Worm (Caenorhabditis elegans) whole organism, L1 larva: Measurements from ENCODE around the gene C44B7.7.

ENCODE experiments used
- Y116A8C.19 ChIP-seq: sonication (generic microtip); optimal IDR thresholded peaks from 2 replicates; lab custom pipeline; 2016; ENCODE audit warnings: missing compliant biosample characterization, missing genetic modification characterization, borderline replicate concordance
- aly-2 ChIP-seq: fragments of 150-350 bp; optimal IDR thresholded peaks from 2 replicates; lab custom pipeline; 2014; ENCODE audit warnings: missing biosample characterization, missing genetic modification characterization
- blmp-1 ChIP-seq: fragments of 150-350 bp; optimal IDR thresholded peaks from 2 replicates; lab custom pipeline; 2014; ENCODE audit warnings: missing biosample characterization, missing genetic modification characterization
- ceh-63 ChIP-seq: fragments of 200-800 bp; sonication (Bioruptor generic); optimal IDR thresholded peaks from 2 replicates; lab custom pipeline; 2018; ENCODE audit warnings: mild to moderate bottlenecking, missing genetic modification characterization, missing compliant biosample characterization
- ceh-8 ChIP-seq: fragments of 200-800 bp; sonication (Bioruptor generic); optimal IDR thresholded peaks from 2 replicates; lab custom pipeline; 2018; ENCODE audit warnings: mild to moderate bottlenecking, missing genetic modification characterization, moderate library complexity, missing compliant biosample characterization
- ceh-82 ChIP-seq, 3 experiments: fragments of 150-350 bp in 1 of 3; sonication (generic microtip) in 2 of 3; optimal IDR thresholded peaks; 2 replicates each; lab custom pipeline; 2014 to 2017; ENCODE audit warnings: missing biosample characterization in 3 of 3, missing genetic modification characterization in 3 of 3
- ceh-90 ChIP-seq: sonication (generic microtip); optimal IDR thresholded peaks from 2 replicates; lab custom pipeline; 2016; ENCODE audit warnings: missing genetic modification characterization, missing compliant biosample characterization
- dpl-1 ChIP-seq, 3 experiments: fragments of 150-350 bp in 2 of 3; sonication (generic microtip) in 1 of 3; optimal IDR thresholded peaks; 2 replicates each; lab custom pipeline; 2014 to 2017; ENCODE audit warnings: missing biosample characterization in 3 of 3, missing genetic modification characterization in 3 of 3, missing genetic modification reagents in 3 of 3
- efl-1 ChIP-seq, 4 experiments: fragments of 150-350 bp; optimal IDR thresholded peaks in 3 of 4; peaks in 1 of 4; 1 replicate in 1 of 4; 2 replicates in 3 of 4; lab custom pipeline; 2014; ENCODE audit warnings: missing biosample characterization in 2 of 4, missing genetic modification characterization in 2 of 4, missing genetic modification reagents in 2 of 4
- egl-13 ChIP-seq: sonication (generic microtip); optimal IDR thresholded peaks from 2 replicates; lab custom pipeline; 2016; ENCODE audit warnings: missing genotype, missing genetic modification reagents, missing genetic modification characterization, missing compliant biosample characterization
- egl-27 ChIP-seq, 2 experiments: fragments of 150-350 bp in 1 of 2; sonication (generic microtip); optimal IDR thresholded peaks; 3 replicates each; lab custom pipeline; 2017 to 2018; ENCODE audit warnings: missing biosample characterization in 2 of 2, missing genetic modification characterization in 2 of 2, missing genetic modification reagents in 2 of 2
- fkh-10 ChIP-seq: sonication (generic microtip); optimal IDR thresholded peaks from 2 replicates; lab custom pipeline; 2017; ENCODE audit warnings: missing biosample characterization, missing genetic modification reagents, missing genetic modification characterization
- fkh-8 ChIP-seq: sonication (generic microtip); optimal IDR thresholded peaks from 2 replicates; lab custom pipeline; 2016; ENCODE audit warnings: mild to moderate bottlenecking, missing genetic modification characterization, missing compliant biosample characterization
- fos-1 ChIP-seq: fragments of 150-350 bp; optimal IDR thresholded peaks from 2 replicates; lab custom pipeline; 2014; ENCODE audit warnings: missing biosample characterization, missing genetic modification characterization
- grh-1 ChIP-seq: fragments of 200-800 bp; sonication (Bioruptor generic); IDR thresholded peaks from 2 replicates; pipeline ENCODE4 v1.3.6; 2022; ENCODE audit warnings: missing genetic modification reagents, missing genetic modification characterization, missing compliant biosample characterization
- irx-1 ChIP-seq: sonication (generic microtip); optimal IDR thresholded peaks from 2 replicates; lab custom pipeline; 2016; ENCODE audit warnings: missing genetic modification characterization, missing compliant biosample characterization
- isw-1 ChIP-seq: fragments of 200-800 bp; sonication (Bioruptor generic); IDR thresholded peaks from 2 replicates; pipeline ENCODE4 v1.3.6; 2022; ENCODE audit warnings: missing genetic modification characterization, missing compliant biosample characterization
- lin-14 ChIP-seq: fragments of 200-800 bp; sonication (Bioruptor generic); optimal IDR thresholded peaks from 2 replicates; lab custom pipeline; 2018; ENCODE audit warnings: mild to moderate bottlenecking, missing genetic modification characterization, moderate library complexity, missing compliant biosample characterization
- lin-35 ChIP-seq, 2 experiments: fragments of 150-350 bp; optimal IDR thresholded peaks; 2 replicates each; lab custom pipeline; 2014; ENCODE audit warnings: missing biosample characterization in 2 of 2, missing genetic modification characterization in 2 of 2, missing genetic modification reagents in 2 of 2
- lin-39 ChIP-seq: fragments of 150-350 bp; optimal IDR thresholded peaks from 2 replicates; lab custom pipeline; 2014; ENCODE audit warnings: missing biosample characterization, missing genetic modification reagents, missing genetic modification characterization
- lir-3 ChIP-seq: sonication (generic microtip); optimal IDR thresholded peaks from 2 replicates; lab custom pipeline; 2016; ENCODE audit warnings: mild to moderate bottlenecking, missing genetic modification characterization, moderate library complexity, missing compliant biosample characterization; ENCODE audit not compliant: poor library complexity
- lsy-2 ChIP-seq, 2 experiments: fragments of 150-350 bp; optimal IDR thresholded peaks; 2 replicates each; lab custom pipeline; 2014; ENCODE audit warnings: missing biosample characterization in 2 of 2, missing genetic modification characterization in 2 of 2
- mab-9 ChIP-seq: fragments of 200-800 bp; sonication (Bioruptor generic); IDR thresholded peaks from 2 replicates; pipeline ENCODE4 v1.3.6; 2022; ENCODE audit warnings: missing genetic modification reagents, missing genetic modification characterization, missing compliant biosample characterization
- mep-1 ChIP-seq: fragments of 150-350 bp; optimal IDR thresholded peaks from 2 replicates; lab custom pipeline; 2014; ENCODE audit warnings: missing biosample characterization, missing genetic modification characterization
- nhr-12 ChIP-seq: sonication (generic microtip); optimal IDR thresholded peaks from 2 replicates; lab custom pipeline; 2017; ENCODE audit warnings: missing biosample characterization, missing genetic modification characterization
- nhr-19 ChIP-seq: fragments of 200-800 bp; sonication (Bioruptor generic); conservative IDR thresholded peaks from 2 replicates; pipeline ENCODE4 v1.3.6; 2022; ENCODE audit warnings: missing genetic modification characterization, missing compliant biosample characterization
- nhr-20 ChIP-seq: sonication (generic microtip); optimal IDR thresholded peaks from 2 replicates; lab custom pipeline; 2016; ENCODE audit warnings: mild to moderate bottlenecking, missing genetic modification characterization, missing compliant biosample characterization
- nhr-237 ChIP-seq: fragments of 150-350 bp; optimal IDR thresholded peaks from 2 replicates; lab custom pipeline; 2014; ENCODE audit warnings: missing biosample characterization, missing genetic modification characterization
- nhr-28 ChIP-seq: fragments of 150-350 bp; optimal IDR thresholded peaks from 2 replicates; lab custom pipeline; 2014; ENCODE audit warnings: missing biosample characterization, missing genetic modification characterization
- nhr-47 ChIP-seq: sonication (generic microtip); optimal IDR thresholded peaks from 2 replicates; lab custom pipeline; 2016; ENCODE audit warnings: mild to moderate bottlenecking, missing genetic modification characterization, moderate library complexity, missing compliant biosample characterization
- nhr-71 ChIP-seq: sonication (generic microtip); optimal IDR thresholded peaks from 2 replicates; lab custom pipeline; 2016; ENCODE audit warnings: mild to moderate bottlenecking, missing genetic modification characterization, moderate library complexity, missing compliant biosample characterization
- nhr-76 ChIP-seq: sonication (generic microtip); optimal IDR thresholded peaks from 2 replicates; lab custom pipeline; 2017; ENCODE audit warnings: missing biosample characterization, missing genetic modification characterization
- nhr-84 ChIP-seq: sonication (generic microtip); optimal IDR thresholded peaks from 2 replicates; lab custom pipeline; 2017; ENCODE audit warnings: missing biosample characterization, missing genetic modification characterization
- pag-3 ChIP-seq: sonication (generic microtip); optimal IDR thresholded peaks from 2 replicates; lab custom pipeline; 2017; ENCODE audit warnings: missing genetic modification characterization, mild to moderate bottlenecking, missing compliant biosample characterization, antibody characterized with exemption, borderline replicate concordance; ENCODE audit not compliant: insufficient read depth
- pax-3 ChIP-seq: fragments of 200-800 bp; sonication (Bioruptor generic); optimal IDR thresholded peaks from 2 replicates; lab custom pipeline; 2018; ENCODE audit warnings: mild to moderate bottlenecking, missing genetic modification characterization, moderate library complexity, missing compliant biosample characterization
- rnt-1 ChIP-seq: sonication (generic microtip); optimal IDR thresholded peaks from 2 replicates; lab custom pipeline; 2016; ENCODE audit warnings: mild to moderate bottlenecking, missing genetic modification characterization, moderate library complexity, missing compliant biosample characterization
- skn-1 ChIP-seq: fragments of 150-350 bp; optimal IDR thresholded peaks from 2 replicates; lab custom pipeline; 2014; ENCODE audit warnings: missing biosample characterization, missing genetic modification characterization
- snpc-4 ChIP-seq: fragments of 150-350 bp; optimal IDR thresholded peaks from 2 replicates; lab custom pipeline; 2014; ENCODE audit warnings: missing biosample characterization, missing genetic modification characterization
- snu-23 ChIP-seq: sonication (generic microtip); optimal IDR thresholded peaks from 2 replicates; lab custom pipeline; 2016; ENCODE audit warnings: missing genetic modification characterization, missing compliant biosample characterization
- sox-4 ChIP-seq: sonication (generic microtip); optimal IDR thresholded peaks from 2 replicates; lab custom pipeline; 2016; ENCODE audit warnings: missing genetic modification characterization, missing compliant biosample characterization
- sptf-1 ChIP-seq: fragments of 150-350 bp; optimal IDR thresholded peaks from 2 replicates; lab custom pipeline; 2014; ENCODE audit warnings: missing biosample characterization, missing genetic modification characterization
- swsn-7 ChIP-seq: sonication (generic microtip); optimal IDR thresholded peaks from 2 replicates; lab custom pipeline; 2016; ENCODE audit warnings: missing genetic modification characterization, missing compliant biosample characterization
- tbx-2 ChIP-seq: sonication (generic microtip); optimal IDR thresholded peaks from 2 replicates; lab custom pipeline; 2016; ENCODE audit warnings: missing genetic modification characterization, missing compliant biosample characterization
- unc-130 ChIP-seq: fragments of 150-350 bp; optimal IDR thresholded peaks from 2 replicates; lab custom pipeline; 2017; ENCODE audit warnings: missing biosample characterization, missing genetic modification characterization, inconsistent platforms
- unc-62 ChIP-seq: fragments of 150-350 bp; optimal IDR thresholded peaks from 2 replicates; lab custom pipeline; 2014; ENCODE audit warnings: missing biosample characterization, missing genetic modification reagents, missing genetic modification characterization
- unc-86 ChIP-seq: sonication (generic microtip); optimal IDR thresholded peaks from 2 replicates; lab custom pipeline; 2016; ENCODE audit warnings: missing genetic modification characterization, missing compliant biosample characterization
- vab-15 ChIP-seq: sonication (generic microtip); optimal IDR thresholded peaks from 2 replicates; lab custom pipeline; 2017; ENCODE audit warnings: missing genotype, mild to moderate bottlenecking, missing genetic modification characterization, missing compliant biosample characterization
- zag-1 ChIP-seq: fragments of 150-350 bp; optimal IDR thresholded peaks from 2 replicates; lab custom pipeline; 2014; ENCODE audit warnings: missing biosample characterization, missing genetic modification characterization
- zip-4 ChIP-seq: fragments of 200-800 bp; sonication (Bioruptor generic); optimal IDR thresholded peaks from 2 replicates; lab custom pipeline; 2018; ENCODE audit warnings: mild to moderate bottlenecking, missing genetic modification characterization, moderate library complexity, missing compliant biosample characterization
- ztf-4 ChIP-seq: fragments of 150-350 bp; optimal IDR thresholded peaks from 2 replicates; lab custom pipeline; 2014; ENCODE audit warnings: missing biosample characterization, missing genetic modification characterization

Gene C44B7.7

DNA sequence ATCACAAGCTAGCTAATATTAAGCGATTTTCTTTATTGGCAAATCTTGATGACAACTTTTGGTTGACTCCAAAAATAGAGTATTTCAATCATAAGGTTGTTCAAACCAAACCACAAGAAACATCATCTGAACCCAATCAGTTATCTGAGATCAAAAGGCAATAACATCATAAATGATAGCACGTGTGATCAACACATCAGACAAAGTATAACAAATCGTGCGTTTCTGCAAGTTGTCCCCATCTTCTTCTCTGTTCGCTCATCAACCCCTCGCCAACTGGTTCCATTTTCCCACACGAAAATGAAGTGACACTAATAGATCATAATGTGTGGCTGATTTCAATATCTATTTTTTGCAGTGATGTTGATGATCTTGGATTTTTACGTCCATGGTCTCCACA, 30.7 kb downstream of the C44B7.7 start (continued):
- TF ChIP-seq fkh-8 (tag; lab: Kevin White, UChicago) = no peak
- TF ChIP-seq ceh-8 = no peak
- TF ChIP-seq lin-35 (GFP tag; optimal IDR thresholded peaks at IDR 0.05; lab: Kevin White, UChicago) = peak in 1 of 2 experiments; percentile 73

DNA sequence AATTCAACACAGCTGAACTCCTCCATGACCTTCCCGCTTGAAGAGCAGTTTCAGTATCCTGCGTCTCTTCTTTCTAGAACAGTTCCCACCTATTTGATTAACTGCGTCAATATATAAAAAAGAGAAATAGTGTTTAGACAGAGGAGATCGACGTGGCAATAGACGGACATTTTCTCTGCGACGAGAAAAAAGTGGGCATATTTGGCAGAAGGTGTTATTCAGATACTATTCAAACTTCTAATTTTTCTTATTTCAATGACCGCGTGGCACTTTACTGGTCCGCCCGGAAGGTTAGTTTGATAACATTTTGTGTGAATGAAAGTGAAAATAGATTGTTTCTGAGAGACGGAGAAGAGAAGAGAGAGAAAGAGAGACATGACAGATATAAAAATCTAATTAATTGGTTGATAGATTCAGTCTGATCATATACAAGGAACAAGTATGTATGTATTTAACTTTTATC, 32.0 kb downstream of the C44B7.7 start, which contains the start of gene tbc-6:
tbc-6 (plus strand) TSS at position 208 of the 463 bp plus-strand sequence.
- TF ChIP-seq unc-130 (tag; lab: Kevin White, UChicago) = peak; percentile 36
- no peak for TF ChIP-seq ceh-63 (GFP tag; lab: Kevin White, UChicago)
- no peak for TF ChIP-seq pag-3 (tag; lab: Kevin White, UChicago)
- peak; percentile 15 to 64 for TF ChIP-seq lsy-2 (tag; optimal IDR thresholded peaks at IDR 0.05; lab: Kevin White, UChicago)
- TF ChIP-seq nhr-76 (tag; lab: Kevin White, UChicago) = no peak
- peak; percentile 51 for TF ChIP-seq nhr-47 (tag; lab: Kevin White, UChicago)
- TF ChIP-seq tbx-2 (tag; lab: Kevin White, UChicago) = peak; percentile 71
- peak; percentile 45 for TF ChIP-seq lin-39 (tag; lab: Kevin White, UChicago)
- TF ChIP-seq vab-15 = peak; percentile 80
- peak; percentile 61 for TF ChIP-seq snu-23
- peak; percentile 27 for TF ChIP-seq fos-1 (tag; lab: Kevin White, UChicago)
- no peak for TF ChIP-seq snpc-4 (tag; lab: Kevin White, UChicago)
- TF ChIP-seq nhr-20 (tag; lab: Kevin White, UChicago) = peak; percentile 87
- TF ChIP-seq unc-62 (GFP tag; lab: Kevin White, UChicago) = no peak
- no peak for TF ChIP-seq nhr-237
- peak; percentile 50 for TF ChIP-seq irx-1 (tag; lab: Kevin White, UChicago)
- TF ChIP-seq skn-1 (tag; lab: Kevin White, UChicago) = no peak
- TF ChIP-seq swsn-7 = no peak
- TF ChIP-seq nhr-84 (tag; lab: Kevin White, UChicago) = no peak
- TF ChIP-seq zag-1 = no peak
- TF ChIP-seq sox-4 = no peak
- TF ChIP-seq efl-1 (optimal IDR thresholded peaks at IDR 0.05; lab: Kevin White, UChicago) = peak in 1 of 2 experiments; percentile 30
- peak in 1 of 2 experiments; percentile 88 for TF ChIP-seq efl-1 (GFP tag; optimal IDR thresholded peaks at IDR 0.05 in 1 of 2; lab: Kevin White, UChicago)
- TF ChIP-seq sptf-1 (tag; lab: Kevin White, UChicago) = no peak
- peak in 1 of 3 experiments; percentile 21 for TF ChIP-seq dpl-1 (GFP tag; optimal IDR thresholded peaks at IDR 0.05; lab: Kevin White, UChicago)
- TF ChIP-seq mep-1 (tag; lab: Kevin White, UChicago) = peak; percentile 83
- TF ChIP-seq pax-3 (tag; lab: Kevin White, UChicago) = no peak
- TF ChIP-seq nhr-19 (GFP tag; lab: Robert Waterston, UW) = peak; percentile 67
- no peak for TF ChIP-seq lir-3
- peak; percentile 28; the same call in 1 of the 2 replicates for TF ChIP-seq grh-1 (GFP tag; lab: Robert Waterston, UW)
- TF ChIP-seq Y116A8C.19 (tag; lab: Kevin White, UChicago) = no peak
- peak; percentile 89 for TF ChIP-seq lin-14 (GFP tag; lab: Kevin White, UChicago)
- TF ChIP-seq nhr-12 (tag; lab: Kevin White, UChicago) = no peak
- peak; percentile 8 for TF ChIP-seq ztf-4 (tag; lab: Kevin White, UChicago)
- no peak for TF ChIP-seq isw-1 (GFP tag; lab: Robert Waterston, UW)
- no peak for TF ChIP-seq mab-9 (GFP tag; lab: Robert Waterston, UW)
- TF ChIP-seq ceh-90 (tag; lab: Kevin White, UChicago) = no peak
- TF ChIP-seq fkh-10 (GFP tag; lab: Kevin White, UChicago) = no peak
- TF ChIP-seq blmp-1 (tag; lab: Kevin White, UChicago) = peak; percentile 93
- no peak for TF ChIP-seq ceh-82 (tag; optimal IDR thresholded peaks at IDR 0.05; lab: Kevin White, UChicago)
- peak; percentile 19 to 58 for TF ChIP-seq egl-27 (tag; optimal IDR thresholded peaks at IDR 0.05; lab: Kevin White, UChicago)
- no peak for TF ChIP-seq nhr-28 (tag; lab: Kevin White, UChicago)
- no peak for TF ChIP-seq zip-4 (GFP tag; lab: Kevin White, UChicago)
- peak; percentile 36 for TF ChIP-seq rnt-1 (tag; lab: Kevin White, UChicago)
- TF ChIP-seq aly-2 (tag; lab: Kevin White, UChicago) = peak; percentile 58
- no peak for TF ChIP-seq egl-13 (tag; lab: Kevin White, UChicago)
- no peak for TF ChIP-seq unc-86
- TF ChIP-seq nhr-71 (tag; lab: Kevin White, UChicago) = peak; percentile 85
